Fruit fly (Drosophila melanogaster) whole organism, embryonic: Measurements from ENCODE around the gene CG11975.

Experiments used
- Atf-2 ChIP-seq: fragments of 200-800 bp; sonication (Bioruptor generic); optimal IDR thresholded peaks from 2 replicates; lab custom pipeline; 2016; ENCODE audit warnings: missing biosample characterization, missing genetic modification characterization
- BEAF-32 ChIP-seq: fragments of 200-800 bp; sonication (Bioruptor generic); optimal IDR thresholded peaks from 3 replicates; lab custom pipeline; 2017; ENCODE audit warnings: missing biosample characterization, missing genetic modification characterization, mild to moderate bottlenecking, moderate library complexity, missing genetic modification reagents
- Bdp1 ChIP-seq: fragments of 200-800 bp; sonication (Bioruptor generic); optimal IDR thresholded peaks from 3 replicates; lab custom pipeline; 2016; ENCODE audit warnings: missing biosample characterization, missing genetic modification characterization
- Blimp-1 ChIP-seq: fragments of 200-800 bp; sonication (Bioruptor generic); optimal IDR thresholded peaks from 3 replicates; lab custom pipeline; 2018; ENCODE audit warnings: missing biosample characterization, missing genetic modification characterization, mild to moderate bottlenecking, moderate library complexity, missing genetic modification reagents
- CG1024 ChIP-seq: fragments of 200-800 bp; sonication (Bioruptor generic); IDR thresholded peaks from 2 replicates; pipeline ENCODE4 v1.3.6; 2022; ENCODE audit warnings: missing biosample characterization, missing genetic modification characterization
- CG10462 ChIP-seq: fragments of 200-800 bp; sonication (Bioruptor generic); optimal IDR thresholded peaks from 2 replicates; lab custom pipeline; 2016; ENCODE audit warnings: missing biosample characterization, missing genetic modification characterization
- CG11695 ChIP-seq: fragments of 200-800 bp; sonication (Bioruptor generic); IDR thresholded peaks from 3 replicates; pipeline ENCODE4 v1.3.6; 2022; ENCODE audit warnings: missing biosample characterization, missing genetic modification characterization
- CG11723 ChIP-seq: fragments of 200-800 bp; sonication (Bioruptor generic); optimal IDR thresholded peaks from 2 replicates; lab custom pipeline; 2017; ENCODE audit warnings: missing biosample characterization, mild to moderate bottlenecking, missing genetic modification characterization
- CG12236 ChIP-seq: fragments of 200-800 bp; sonication (Bioruptor generic); optimal IDR thresholded peaks from 2 replicates; lab custom pipeline; 2016; ENCODE audit warnings: missing biosample characterization, missing genetic modification characterization
- CG18476 ChIP-seq: fragments of 200-800 bp; sonication (Bioruptor generic); optimal IDR thresholded peaks from 2 replicates; lab custom pipeline; 2016; ENCODE audit warnings: missing biosample characterization, mild to moderate bottlenecking, missing genetic modification characterization
- CG2889 ChIP-seq: fragments of 200-800 bp; sonication (Bioruptor generic); IDR thresholded peaks from 3 replicates; pipeline ENCODE4 v1.3.6; 2022; ENCODE audit warnings: missing biosample characterization, missing genetic modification characterization
- CG4360 ChIP-seq: fragments of 200-800 bp; sonication (Bioruptor generic); IDR thresholded peaks from 2 replicates; pipeline ENCODE4 v1.3.6; 2022; ENCODE audit warnings: missing biosample characterization, missing genetic modification characterization
- CG6175 ChIP-seq: fragments of 200-800 bp; sonication (Bioruptor generic); IDR thresholded peaks from 3 replicates; pipeline ENCODE4 v1.3.6; 2022; ENCODE audit warnings: missing biosample characterization, missing genetic modification characterization
- CG6791 ChIP-seq: fragments of 200-800 bp; sonication (Bioruptor generic); IDR thresholded peaks from 3 replicates; pipeline ENCODE4 v1.3.6; 2022; ENCODE audit warnings: missing biosample characterization, missing genetic modification characterization; ENCODE audit not compliant: partially characterized antibody
- CG7987 ChIP-seq: fragments of 200-800 bp; sonication (Bioruptor generic); optimal IDR thresholded peaks from 2 replicates; lab custom pipeline; 2018; ENCODE audit warnings: missing biosample characterization, mild to moderate bottlenecking, missing genetic modification characterization, moderate library complexity
- CG9215 ChIP-seq: fragments of 200-800 bp; sonication (Bioruptor generic); IDR thresholded peaks from 2 replicates; pipeline ENCODE4 v1.3.6; 2022; ENCODE audit warnings: missing biosample characterization, missing genetic modification characterization
- E2f2 ChIP-seq: fragments of 200-800 bp; sonication (Bioruptor generic); IDR thresholded peaks from 2 replicates; pipeline ENCODE4 v1.3.6; 2022; ENCODE audit warnings: missing biosample characterization, missing genetic modification characterization
- Hey ChIP-seq: fragments of 200-800 bp; sonication (Bioruptor generic); optimal IDR thresholded peaks from 3 replicates; lab custom pipeline; 2018; ENCODE audit warnings: missing biosample characterization, mild to moderate bottlenecking, missing genetic modification characterization
- MTF-1 ChIP-seq: fragments of 200-800 bp; sonication (Bioruptor generic); optimal IDR thresholded peaks from 2 replicates; lab custom pipeline; 2018; ENCODE audit warnings: missing biosample characterization, mild to moderate bottlenecking, missing genetic modification characterization, borderline replicate concordance
- Myb ChIP-seq: fragments of 200-800 bp; sonication (Bioruptor generic); optimal IDR thresholded peaks from 2 replicates; lab custom pipeline; 2016; ENCODE audit warnings: missing biosample characterization, missing genetic modification characterization
- Scr ChIP-seq: fragments of 200-800 bp; sonication (Bioruptor generic); IDR thresholded peaks from 2 replicates; pipeline ENCODE4 v1.3.6; 2022; ENCODE audit warnings: missing biosample characterization, missing genetic modification characterization; ENCODE audit not compliant: partially characterized antibody
- abd-A ChIP-seq: fragments of 200-800 bp; sonication (Bioruptor generic); optimal IDR thresholded peaks from 3 replicates; lab custom pipeline; 2019; ENCODE audit warnings: missing biosample characterization, mild to moderate bottlenecking, missing genetic modification characterization, moderate library complexity
- ash1 ChIP-seq: fragments of 200-800 bp; sonication (Bioruptor generic); optimal IDR thresholded peaks from 2 replicates; lab custom pipeline; 2018; ENCODE audit warnings: missing biosample characterization, mild to moderate bottlenecking, missing genetic modification characterization
- bab2 ChIP-seq: fragments of 200-800 bp; sonication (Bioruptor generic); optimal IDR thresholded peaks from 2 replicates; lab custom pipeline; 2016; ENCODE audit warnings: missing biosample characterization, missing genetic modification characterization
- bbx ChIP-seq: fragments of 200-800 bp; sonication (Bioruptor generic); IDR thresholded peaks from 2 replicates; pipeline ENCODE4 v1.3.6; 2022; ENCODE audit warnings: missing biosample characterization, missing genetic modification characterization; ENCODE audit not compliant: partially characterized antibody
- cg ChIP-seq: fragments of 200-800 bp; sonication (Bioruptor generic); optimal IDR thresholded peaks from 3 replicates; lab custom pipeline; 2019; ENCODE audit warnings: missing biosample characterization, mild to moderate bottlenecking, missing genetic modification characterization, moderate library complexity
- chm ChIP-seq: fragments of 200-800 bp; sonication (Bioruptor generic); IDR thresholded peaks from 2 replicates; pipeline ENCODE4 v1.3.6; 2022; ENCODE audit warnings: missing biosample characterization, missing genetic modification characterization
- corto ChIP-seq: fragments of 200-800 bp; sonication (Bioruptor generic); optimal IDR thresholded peaks from 2 replicates; lab custom pipeline; 2016; ENCODE audit warnings: missing biosample characterization, mild to moderate bottlenecking, missing genetic modification characterization, moderate library complexity
- crol ChIP-seq: fragments of 200-800 bp; sonication (Bioruptor generic); IDR thresholded peaks from 2 replicates; pipeline ENCODE4 v1.3.6; 2022; ENCODE audit warnings: missing biosample characterization, missing genetic modification characterization
- dysf ChIP-seq: fragments of 200-800 bp; sonication (Bioruptor generic); IDR thresholded peaks from 3 replicates; pipeline ENCODE4 v1.3.6; 2022; ENCODE audit warnings: missing biosample characterization, missing genetic modification characterization
- fd96Cb ChIP-seq: fragments of 200-800 bp; sonication (Bioruptor generic); optimal IDR thresholded peaks from 2 replicates; lab custom pipeline; 2018; ENCODE audit warnings: missing biosample characterization, mild to moderate bottlenecking, missing genetic modification characterization, moderate library complexity
- ken ChIP-seq: fragments of 200-800 bp; sonication (Bioruptor generic); IDR thresholded peaks from 3 replicates; pipeline ENCODE4 v1.3.6; 2022; ENCODE audit warnings: missing biosample characterization, missing genetic modification characterization
- kni ChIP-seq: fragments of 200-800 bp; sonication (Bioruptor generic); optimal IDR thresholded peaks from 3 replicates; lab custom pipeline; 2017; ENCODE audit warnings: mild to moderate bottlenecking, missing biosample characterization, missing genetic modification reagents, missing genetic modification characterization
- oc ChIP-seq: fragments of 200-800 bp; sonication (Bioruptor generic); optimal IDR thresholded peaks from 2 replicates; lab custom pipeline; 2018; ENCODE audit warnings: missing biosample characterization, mild to moderate bottlenecking, missing genetic modification characterization, moderate library complexity
- pum ChIP-seq: fragments of 200-800 bp; sonication (Bioruptor generic); optimal IDR thresholded peaks from 2 replicates; lab custom pipeline; 2016; ENCODE audit warnings: missing biosample characterization, missing genetic modification characterization
- ro ChIP-seq: fragments of 200-800 bp; sonication (Bioruptor generic); IDR thresholded peaks from 2 replicates; pipeline ENCODE4 v1.3.6; 2022; ENCODE audit warnings: missing biosample characterization, missing genetic modification characterization
- scrt ChIP-seq: fragments of 200-800 bp; sonication (Bioruptor generic); optimal IDR thresholded peaks from 2 replicates; lab custom pipeline; 2018; ENCODE audit warnings: missing biosample characterization, mild to moderate bottlenecking, missing genetic modification characterization, moderate library complexity
- so ChIP-seq: fragments of 200-800 bp; sonication (Bioruptor generic); IDR thresholded peaks from 3 replicates; pipeline ENCODE4 v1.3.6; 2022; ENCODE audit warnings: missing biosample characterization, missing genetic modification characterization
- tgo ChIP-seq: fragments of 200-800 bp; sonication (Bioruptor generic); IDR thresholded peaks from 3 replicates; pipeline ENCODE4 v1.3.6; 2022; ENCODE audit warnings: missing biosample characterization, missing genetic modification characterization
- usp ChIP-seq: fragments of >200 bp; optimal IDR thresholded peaks from 2 replicates; lab custom pipeline; 2017; ENCODE audit warnings: missing biosample characterization, missing genetic modification characterization

Gene CG11975

DNA sequence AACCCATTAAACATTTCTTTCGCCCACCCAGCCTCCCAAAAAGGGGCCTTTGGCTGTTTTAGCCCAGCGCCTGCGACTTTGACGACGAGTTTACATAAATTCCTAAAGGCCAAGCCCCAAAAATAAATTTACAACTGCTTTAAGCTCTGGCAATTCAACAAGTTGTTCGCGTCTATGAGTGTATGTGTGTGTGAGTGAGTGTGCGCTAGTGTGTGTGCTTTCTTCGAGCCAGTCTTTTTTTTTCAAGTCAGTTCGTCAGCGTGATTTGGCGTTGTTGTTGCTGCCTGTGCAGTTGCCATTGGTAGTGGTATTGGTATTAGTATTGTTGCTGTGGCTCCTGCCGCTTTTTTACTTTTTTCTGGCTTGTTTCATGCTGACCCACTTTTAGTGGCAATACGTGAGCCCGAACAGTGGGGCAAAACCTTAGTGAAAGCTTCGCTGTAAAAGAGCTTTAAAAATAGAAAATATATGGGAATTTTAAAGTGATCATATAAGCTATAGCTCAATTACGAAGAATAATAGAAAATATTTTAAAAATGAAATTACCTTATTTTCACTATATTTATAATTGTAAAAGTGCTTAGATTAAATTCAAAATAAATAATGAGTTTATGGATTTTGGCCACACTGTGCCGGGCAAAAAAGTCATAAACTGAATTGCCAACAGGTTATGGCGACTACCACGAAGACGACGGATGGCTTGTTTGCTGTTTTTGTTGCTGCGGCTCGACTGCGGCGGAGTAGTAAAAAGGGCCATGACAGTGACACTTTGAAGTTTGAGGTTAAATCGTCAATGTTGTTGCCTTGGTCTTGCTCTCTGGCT lies 47.3 kb upstream of the CG11975 start (continued):
- peak; percentile 69 for TF ChIP-seq scrt (GFP tag; lab: Kevin White, UChicago)
- peak; percentile 51 for TF ChIP-seq CG10462 (GFP tag; lab: Kevin White, UChicago)
- TF ChIP-seq ken (GFP tag; lab: Robert Waterston, UW): peak; percentile 73
- TF ChIP-seq CG18476 (GFP tag; lab: Kevin White, UChicago): peak; percentile 65
- TF ChIP-seq BEAF-32 (GFP tag; lab: Kevin White, UChicago): no peak
- peak; percentile 35 for TF ChIP-seq CG9215 (GFP tag; lab: Robert Waterston, UW)
- TF ChIP-seq ash1 (GFP tag; lab: Kevin White, UChicago): no peak
- peak; percentile 76 for TF ChIP-seq CG11723

DNA sequence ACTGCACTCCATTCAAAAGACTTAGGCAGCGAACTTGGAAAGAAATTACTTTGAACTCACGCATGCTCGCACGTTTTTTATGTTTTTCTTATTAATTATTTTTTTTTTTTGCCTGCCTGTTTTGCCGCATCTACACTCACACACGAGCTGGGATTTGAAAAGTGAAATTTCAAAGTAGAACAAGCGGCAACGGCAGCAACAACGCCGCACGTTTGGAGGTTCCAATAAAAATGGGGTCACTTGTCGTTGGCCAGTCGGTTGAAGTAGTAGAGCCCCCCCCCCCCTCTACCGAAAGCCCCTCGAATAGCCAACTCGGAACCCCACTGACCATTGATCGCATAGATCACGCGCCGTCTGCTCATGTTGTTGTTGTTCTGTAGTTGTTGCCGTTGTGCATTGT lies 46.6 kb upstream of the CG11975 start:
- TF ChIP-seq Scr (GFP tag; lab: Robert Waterston, UW): no peak
- TF ChIP-seq CG6791 (GFP tag; lab: Robert Waterston, UW): no peak
- no peak for TF ChIP-seq CG11695 (GFP tag; lab: Robert Waterston, UW)
- TF ChIP-seq Blimp-1 (GFP tag; lab: Kevin White, UChicago): peak; percentile 94
- TF ChIP-seq CG2889: no peak
- no peak for TF ChIP-seq cg (GFP tag; lab: Kevin White, UChicago)
- TF ChIP-seq Myb (GFP tag; lab: Kevin White, UChicago): no peak
- no peak for TF ChIP-seq pum
- TF ChIP-seq corto: no peak
- no peak for TF ChIP-seq ro (GFP tag; lab: Robert Waterston, UW)
- TF ChIP-seq tgo: 0 out of 3 replicates have a peak, but pooled peaks have one; percentile 29
- peak; percentile 39; the same call in 1 of the 2 replicates for TF ChIP-seq crol (GFP tag; lab: Robert Waterston, UW)
- no peak for TF ChIP-seq Bdp1 (GFP tag; lab: Kevin White, UChicago)
- TF ChIP-seq CG12236 (GFP tag; lab: Kevin White, UChicago): no peak
- TF ChIP-seq kni (GFP tag; lab: Kevin White, UChicago): peak; percentile 83
- no peak for TF ChIP-seq chm
- TF ChIP-seq abd-A: no peak
- TF ChIP-seq MTF-1 (GFP tag; lab: Kevin White, UChicago): no peak
- TF ChIP-seq CG4360 (GFP tag; lab: Robert Waterston, UW): peak; percentile 24; the same call in 1 of the 2 replicates
- TF ChIP-seq E2f2 (GFP tag; lab: Robert Waterston, UW): no peak
- no peak for TF ChIP-seq dysf (GFP tag; lab: Robert Waterston, UW)
- TF ChIP-seq bab2 (GFP tag; lab: Kevin White, UChicago): no peak
- TF ChIP-seq so: no peak
- TF ChIP-seq bbx: no peak
- no peak for TF ChIP-seq Atf-2 (GFP tag; lab: Kevin White, UChicago)
- TF ChIP-seq usp (GFP tag; lab: Kevin White, UChicago): no peak
- TF ChIP-seq Hey (tag; lab: Kevin White, UChicago): no peak
- TF ChIP-seq fd96Cb (tag; lab: Kevin White, UChicago): no peak
- no peak for TF ChIP-seq CG6175 (GFP tag; lab: Robert Waterston, UW)
- TF ChIP-seq CG1024 (GFP tag; lab: Robert Waterston, UW): no peak
- TF ChIP-seq CG7987 (GFP tag; lab: Kevin White, UChicago): no peak
- no peak for TF ChIP-seq oc (tag; lab: Kevin White, UChicago)
- TF ChIP-seq, all 482 proteins: peak for 5
